Worm (Caenorhabditis elegans): ENCODE results near the gene srd-13.

srd-13 gene

ce11 chrIV:5619643-5620042 is 15.8 kb downstream of the srd-13 start, which contains the start of gene srsx-16:
Gene srsx-16 (minus strand): TSS chrIV:5619743.
- TF ChIP-seq blmp-1 (tag; optimal IDR thresholded peaks at IDR 0.05; ENCODE audit: insufficient read depth) (no peak), nhr-237 (tag; optimal IDR thresholded peaks at IDR 0.05) (no peak), lin-39 (tag; optimal IDR thresholded peaks at IDR 0.05) (no peak), unc-62 (GFP tag; optimal IDR thresholded peaks at IDR 0.05) (no peak), aly-2 (tag; optimal IDR thresholded peaks at IDR 0.05) (no peak), nhr-25 (tag; optimal IDR thresholded peaks at IDR 0.05) (no peak), sem-4 (tag; optimal IDR thresholded peaks at IDR 0.05) (no peak), Y55F3AM.14 (GFP tag; optimal IDR thresholded peaks at IDR 0.05) (no peak), C34F6.9 (tag; optimal IDR thresholded peaks at IDR 0.05) (no peak)

DNA sequence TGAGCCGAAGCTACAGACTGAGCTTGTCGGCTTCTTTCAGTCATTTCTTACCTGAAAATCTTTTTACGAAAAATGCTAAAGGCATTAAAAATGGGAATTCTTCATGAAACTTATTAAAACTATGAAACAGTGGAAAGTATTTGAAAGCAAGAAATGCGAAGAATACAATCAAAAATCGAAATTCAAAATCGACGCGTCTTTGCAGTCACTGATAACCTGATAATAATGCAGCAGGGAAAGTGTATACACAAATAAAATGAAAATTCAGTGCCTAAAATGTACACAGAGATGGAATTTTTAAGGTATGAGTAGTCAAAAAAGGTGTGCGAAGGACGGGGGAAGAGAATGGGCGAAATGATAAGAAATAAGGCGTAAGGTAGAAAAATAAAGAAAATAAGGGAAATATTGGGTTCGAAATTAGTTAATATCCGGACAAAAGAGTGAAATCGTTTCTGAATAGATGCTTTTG is 20.9 kb downstream of the srd-13 start, which contains the start of gene C39H7.4:
Gene C39H7.4 (minus strand): TSS at position 51 of the 469 bp plus-strand sequence.
- TF ChIP-seq unc-39 (tag; optimal IDR thresholded peaks at IDR 0.05) (no peak), C34F6.9 (tag; optimal IDR thresholded peaks at IDR 0.05) (no peak), sem-4 (tag; optimal IDR thresholded peaks at IDR 0.05) (no peak), crh-2 (tag; optimal IDR thresholded peaks at IDR 0.05) (no peak), blmp-1 (tag; optimal IDR thresholded peaks at IDR 0.05; ENCODE audit: insufficient read depth) (no peak), mbf-1 (tag; optimal IDR thresholded peaks at IDR 0.05) (no peak), alr-1 (tag; optimal IDR thresholded peaks at IDR 0.05) (no peak), fos-1 (tag; optimal IDR thresholded peaks at IDR 0.05) (peak; percentile 97), sma-3 (GFP tag; optimal IDR thresholded peaks at IDR 0.05) (no peak), egl-27 (tag; optimal IDR thresholded peaks at IDR 0.05) (no peak), gmeb-1 (tag; optimal IDR thresholded peaks at IDR 0.05) (peak; percentile 36), nhr-25 (tag; optimal IDR thresholded peaks at IDR 0.05) (no peak)

DNA sequence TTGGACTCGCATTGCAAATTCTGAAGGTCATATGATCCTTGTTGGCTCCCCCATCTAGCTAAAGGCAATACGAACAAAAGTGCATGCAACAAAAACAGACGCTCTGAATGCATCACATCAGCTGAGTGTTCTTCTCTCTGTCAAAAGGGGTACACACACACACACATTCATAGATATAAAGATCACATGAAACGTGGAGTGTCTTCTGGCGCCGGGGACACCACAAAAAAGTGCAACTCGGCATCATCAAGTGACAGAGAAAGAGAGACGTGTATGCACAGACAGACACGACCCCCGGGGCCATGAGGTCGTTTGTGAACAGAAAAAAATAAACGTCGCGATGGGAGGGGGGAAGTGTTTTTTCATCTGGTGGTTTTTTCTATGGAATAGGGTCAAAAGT is 28.1 kb downstream of the srd-13 start:
- TF ChIP-seq R02D3.7 (tag; optimal IDR thresholded peaks at IDR 0.05), result no peak
- no peak for TF ChIP-seq nhr-237 (tag; optimal IDR thresholded peaks at IDR 0.05)
- no peak for TF ChIP-seq elt-3 (tag; optimal IDR thresholded peaks at IDR 0.05)
- no peak for TF ChIP-seq ceh-82 (tag; optimal IDR thresholded peaks at IDR 0.05)
- no peak for TF ChIP-seq elt-1 (tag; optimal IDR thresholded peaks at IDR 0.05)
- peak; percentile 87 for TF ChIP-seq egl-27 (tag; optimal IDR thresholded peaks at IDR 0.05)
- peak; percentile 96 for TF ChIP-seq nhr-129 (tag; optimal IDR thresholded peaks at IDR 0.05)
- TF ChIP-seq nhr-10 (tag; optimal IDR thresholded peaks at IDR 0.05), result no peak
- TF ChIP-seq peb-1 (tag; optimal IDR thresholded peaks at IDR 0.05), result no peak
- TF ChIP-seq snpc-4 (tag; optimal IDR thresholded peaks at IDR 0.05), result no peak
- peak; percentile 48 for TF ChIP-seq mab-5 (tag; optimal IDR thresholded peaks at IDR 0.05)
- peak; percentile 95 for TF ChIP-seq F13H6.1 (tag; optimal IDR thresholded peaks at IDR 0.05)
- no peak for TF ChIP-seq skn-1 (tag; optimal IDR thresholded peaks at IDR 0.05)
- TF ChIP-seq sma-3 (GFP tag; optimal IDR thresholded peaks at IDR 0.05), result peak; percentile 61
- no peak for TF ChIP-seq gmeb-1 (tag; optimal IDR thresholded peaks at IDR 0.05)
- peak; percentile 84 for TF ChIP-seq fos-1 (tag; optimal IDR thresholded peaks at IDR 0.05)
- peak; percentile 81 to 82 for TF ChIP-seq mdl-1 (tag; optimal IDR thresholded peaks at IDR 0.05)
- TF ChIP-seq ztf-11 (tag; optimal IDR thresholded peaks at IDR 0.05), result no peak
- peak; percentile 31 for TF ChIP-seq nhr-11 (tag; optimal IDR thresholded peaks at IDR 0.05)
- peak; percentile 45 for TF ChIP-seq ztf-4 (tag; optimal IDR thresholded peaks at IDR 0.05)
- TF ChIP-seq lsy-2 (tag; optimal IDR thresholded peaks at IDR 0.05), result peak in 1 of 2 experiments; percentile 90
- peak; percentile 85 for TF ChIP-seq zag-1 (tag; optimal IDR thresholded peaks at IDR 0.05)
- TF ChIP-seq lin-13 (GFP tag; optimal IDR thresholded peaks at IDR 0.05), result peak; percentile 46
- no peak for TF ChIP-seq dmd-4 (tag; optimal IDR thresholded peaks at IDR 0.05)
- peak; percentile 45 for TF ChIP-seq nhr-21 (tag; optimal IDR thresholded peaks at IDR 0.05)
- no peak for TF ChIP-seq ZK546.5 (tag; optimal IDR thresholded peaks at IDR 0.05)
- TF ChIP-seq ama-1 (optimal IDR thresholded peaks at IDR 0.05), result peak; percentile 48
- TF ChIP-seq blmp-1 (tag; optimal IDR thresholded peaks at IDR 0.05; ENCODE audit: insufficient read depth), result peak; percentile 31
- no peak for TF ChIP-seq nhr-23 (tag; optimal IDR thresholded peaks at IDR 0.05)
- no peak for TF ChIP-seq aly-2 (tag; optimal IDR thresholded peaks at IDR 0.05)
- TF ChIP-seq sem-4 (tag; optimal IDR thresholded peaks at IDR 0.05), result peak; percentile 93
- TF ChIP-seq Y55F3AM.14 (GFP tag; optimal IDR thresholded peaks at IDR 0.05), result peak; percentile 91
- no peak for TF ChIP-seq unc-39 (tag; optimal IDR thresholded peaks at IDR 0.05)
- TF ChIP-seq lin-39 (tag; optimal IDR thresholded peaks at IDR 0.05), result no peak
- TF ChIP-seq ceh-16 (tag; optimal IDR thresholded peaks at IDR 0.05), result no peak
- TF ChIP-seq crh-2 (tag; optimal IDR thresholded peaks at IDR 0.05), result peak; percentile 91
- TF ChIP-seq alr-1 (tag; optimal IDR thresholded peaks at IDR 0.05), result peak; percentile 53
- peak; percentile 68 for TF ChIP-seq unc-55 (GFP tag; optimal IDR thresholded peaks at IDR 0.05)
- TF ChIP-seq C34F6.9 (tag; optimal IDR thresholded peaks at IDR 0.05), result peak; percentile 91
- peak; percentile 13 for TF ChIP-seq lin-11 (tag; optimal IDR thresholded peaks at IDR 0.05)
- TF ChIP-seq nhr-77 (tag; optimal IDR thresholded peaks at IDR 0.05), result no peak
- peak; percentile 54 for TF ChIP-seq unc-62 (GFP tag; optimal IDR thresholded peaks at IDR 0.05)
- TF ChIP-seq nhr-12 (tag; optimal IDR thresholded peaks at IDR 0.05), result no peak
- peak; percentile 67 for TF ChIP-seq nhr-25 (tag; optimal IDR thresholded peaks at IDR 0.05)
- peak; percentile 68 for TF ChIP-seq nhr-6 (tag; optimal IDR thresholded peaks at IDR 0.05)
- TF ChIP-seq mbf-1 (tag; optimal IDR thresholded peaks at IDR 0.05), result no peak
- no peak for TF ChIP-seq ztf-1 (GFP tag; conservative IDR thresholded peaks at IDR 0.05)
